Worm (Caenorhabditis elegans): ENCODE measurements around the gene fbxa-224.

fbxa-224 gene

ce11 chrII:7528210-7528609, 19.7 kb downstream of the fbxa-224 start:
- TF ChIP-seq ceh-13 (GFP tag; optimal IDR thresholded peaks at IDR 0.05) (no peak), hmbx-1 (tag; optimal IDR thresholded peaks at IDR 0.05) (no peak), tra-4 (tag; optimal IDR thresholded peaks at IDR 0.05) (no peak), aly-1 (tag; optimal IDR thresholded peaks at IDR 0.05) (no peak), ceh-36 (tag; optimal IDR thresholded peaks at IDR 0.05) (no peak), ets-7 (tag; optimal IDR thresholded peaks at IDR 0.05) (no peak), tbx-37 (GFP tag; conservative IDR thresholded peaks at IDR 0.05) (no peak), F13C5.2 (tag; optimal IDR thresholded peaks at IDR 0.05) (no peak), ama-1 (optimal IDR thresholded peaks at IDR 0.05) (no peak)

- TF ChIP-seq ceh-13 (GFP tag; optimal IDR thresholded peaks at IDR 0.05) (no peak), tra-4 (tag; optimal IDR thresholded peaks at IDR 0.05) (no peak), tbx-37 (GFP tag; conservative IDR thresholded peaks at IDR 0.05) (no peak), hmbx-1 (tag; optimal IDR thresholded peaks at IDR 0.05) (no peak), flt-1 (GFP tag; IDR thresholded peaks at IDR 0.05) (no peak)
These were observed 22.5 kb downstream of the fbxa-224 start, which contains the start of the genes ZK1290.7 and rnh-1.1 for ce11 chrII:7525458-7525857. TSS of gene ZK1290.7 (minus strand) at chrII:7525558. TSS of gene rnh-1.1 (plus strand) at chrII:7525738.

- TF ChIP-seq F13C5.2 (tag; optimal IDR thresholded peaks at IDR 0.05): no peak
- no peak for TF ChIP-seq hmbx-1 (tag; optimal IDR thresholded peaks at IDR 0.05)
- TF ChIP-seq ceh-36 (tag; optimal IDR thresholded peaks at IDR 0.05): no peak
- TF ChIP-seq hmg-4 (GFP tag; optimal IDR thresholded peaks at IDR 0.05): no peak
- no peak for TF ChIP-seq ets-7 (tag; optimal IDR thresholded peaks at IDR 0.05)
- TF ChIP-seq B0310.2 (tag; optimal IDR thresholded peaks at IDR 0.05): no peak
- TF ChIP-seq hnd-1 (tag; optimal IDR thresholded peaks at IDR 0.05): no peak
- TF ChIP-seq ceh-13 (GFP tag; optimal IDR thresholded peaks at IDR 0.05): no peak
- TF ChIP-seq scrt-1 (GFP tag; IDR thresholded peaks at IDR 0.05): no peak
- no peak for TF ChIP-seq pes-1 (GFP tag; IDR thresholded peaks at IDR 0.05)
- no peak for TF ChIP-seq tra-4 (tag; optimal IDR thresholded peaks at IDR 0.05)
- no peak for TF ChIP-seq aly-1 (tag; optimal IDR thresholded peaks at IDR 0.05)
- TF ChIP-seq tbx-11 (GFP tag; IDR thresholded peaks at IDR 0.05): no peak
- TF ChIP-seq tbx-37 (GFP tag; conservative IDR thresholded peaks at IDR 0.05): no peak
These were observed 24.7 kb downstream of the fbxa-224 start, which contains the start of gene ZK1290.15 for ce11 chrII:7523281-7523680. TSS of gene ZK1290.15 (plus strand) at chrII:7523581.

ce11 chrII:7521420-7521819, 26.5 kb downstream of the fbxa-224 start:
- no peak for TF ChIP-seq B0310.2 (tag; optimal IDR thresholded peaks at IDR 0.05)
- TF ChIP-seq hmbx-1 (tag; optimal IDR thresholded peaks at IDR 0.05): no peak
- TF ChIP-seq ets-7 (tag; optimal IDR thresholded peaks at IDR 0.05): no peak
- TF ChIP-seq tbx-11 (GFP tag; IDR thresholded peaks at IDR 0.05): no peak
- TF ChIP-seq tra-4 (tag; optimal IDR thresholded peaks at IDR 0.05): no peak
- TF ChIP-seq F13C5.2 (tag; optimal IDR thresholded peaks at IDR 0.05): no peak
- TF ChIP-seq hmg-4 (GFP tag; optimal IDR thresholded peaks at IDR 0.05): no peak
- TF ChIP-seq ama-1 (optimal IDR thresholded peaks at IDR 0.05): no peak
- TF ChIP-seq pes-1 (GFP tag; IDR thresholded peaks at IDR 0.05): no peak
- no peak for TF ChIP-seq hnd-1 (tag; optimal IDR thresholded peaks at IDR 0.05)
- TF ChIP-seq sea-1 (GFP tag; conservative IDR thresholded peaks at IDR 0.05): no peak
- TF ChIP-seq flt-1 (GFP tag; IDR thresholded peaks at IDR 0.05): no peak
- TF ChIP-seq ceh-36 (tag; optimal IDR thresholded peaks at IDR 0.05): no peak
- TF ChIP-seq ceh-13 (GFP tag; optimal IDR thresholded peaks at IDR 0.05): no peak
- TF ChIP-seq scrt-1 (GFP tag; IDR thresholded peaks at IDR 0.05): no peak
- no peak for TF ChIP-seq tbx-37 (GFP tag; conservative IDR thresholded peaks at IDR 0.05)

ce11 chrII:7519221-7519620, 28.7 kb downstream of the fbxa-224 start, which contains the start of gene glb-9:
TSS of gene glb-9 (minus strand) at chrII:7519321.
- TF ChIP-seq hmbx-1 (tag; optimal IDR thresholded peaks at IDR 0.05): no peak
- no peak for TF ChIP-seq flt-1 (GFP tag; IDR thresholded peaks at IDR 0.05)
- no peak for TF ChIP-seq tbx-11 (GFP tag; IDR thresholded peaks at IDR 0.05)
- no peak for TF ChIP-seq aly-1 (tag; optimal IDR thresholded peaks at IDR 0.05)
- no peak for TF ChIP-seq ceh-13 (GFP tag; optimal IDR thresholded peaks at IDR 0.05)
- no peak for TF ChIP-seq ama-1 (optimal IDR thresholded peaks at IDR 0.05)
- no peak for TF ChIP-seq hnd-1 (tag; optimal IDR thresholded peaks at IDR 0.05)
- no peak for TF ChIP-seq tra-4 (tag; optimal IDR thresholded peaks at IDR 0.05)
- TF ChIP-seq sea-1 (GFP tag; conservative IDR thresholded peaks at IDR 0.05): no peak
- no peak for TF ChIP-seq tbx-37 (GFP tag; conservative IDR thresholded peaks at IDR 0.05)
- no peak for TF ChIP-seq ceh-36 (tag; optimal IDR thresholded peaks at IDR 0.05)
- no peak for TF ChIP-seq F13C5.2 (tag; optimal IDR thresholded peaks at IDR 0.05)

- TF ChIP-seq hmg-4 (GFP tag; optimal IDR thresholded peaks at IDR 0.05): no peak
- no peak for TF ChIP-seq aly-1 (tag; optimal IDR thresholded peaks at IDR 0.05)
- TF ChIP-seq sea-1 (GFP tag; conservative IDR thresholded peaks at IDR 0.05): no peak
- no peak for TF ChIP-seq ceh-36 (tag; optimal IDR thresholded peaks at IDR 0.05)
- TF ChIP-seq tbx-37 (GFP tag; conservative IDR thresholded peaks at IDR 0.05): no peak
- no peak for TF ChIP-seq pes-1 (GFP tag; IDR thresholded peaks at IDR 0.05)
- TF ChIP-seq ceh-13 (GFP tag; optimal IDR thresholded peaks at IDR 0.05): no peak
- TF ChIP-seq tra-4 (tag; optimal IDR thresholded peaks at IDR 0.05): no peak
- TF ChIP-seq F13C5.2 (tag; optimal IDR thresholded peaks at IDR 0.05): no peak
- TF ChIP-seq flt-1 (GFP tag; IDR thresholded peaks at IDR 0.05): no peak
- no peak for TF ChIP-seq ets-7 (tag; optimal IDR thresholded peaks at IDR 0.05)
- TF ChIP-seq hmbx-1 (tag; optimal IDR thresholded peaks at IDR 0.05): no peak
- no peak for TF ChIP-seq tbx-11 (GFP tag; IDR thresholded peaks at IDR 0.05)
- no peak for TF ChIP-seq scrt-1 (GFP tag; IDR thresholded peaks at IDR 0.05)
- TF ChIP-seq hnd-1 (tag; optimal IDR thresholded peaks at IDR 0.05): no peak
- no peak for TF ChIP-seq B0310.2 (tag; optimal IDR thresholded peaks at IDR 0.05)
- TF ChIP-seq ama-1 (optimal IDR thresholded peaks at IDR 0.05): no peak
These were observed 42.9 kb downstream of the fbxa-224 start, which contains the start of gene C28F5.1 for ce11 chrII:7505005-7505404. TSS of gene C28F5.1 (plus strand) at chrII:7505305.

- TF ChIP-seq tbx-11 (GFP tag; IDR thresholded peaks at IDR 0.05) (no peak), aly-1 (tag; optimal IDR thresholded peaks at IDR 0.05) (no peak), hnd-1 (tag; optimal IDR thresholded peaks at IDR 0.05) (no peak), flt-1 (GFP tag; IDR thresholded peaks at IDR 0.05) (no peak), sea-1 (GFP tag; conservative IDR thresholded peaks at IDR 0.05) (no peak), ama-1 (optimal IDR thresholded peaks at IDR 0.05) (no peak), ceh-36 (tag; optimal IDR thresholded peaks at IDR 0.05) (no peak), hmg-4 (GFP tag; optimal IDR thresholded peaks at IDR 0.05) (no peak), hmbx-1 (tag; optimal IDR thresholded peaks at IDR 0.05) (no peak), tbx-37 (GFP tag; conservative IDR thresholded peaks at IDR 0.05) (no peak), tra-4 (tag; optimal IDR thresholded peaks at IDR 0.05) (no peak), F13C5.2 (tag; optimal IDR thresholded peaks at IDR 0.05) (no peak), ets-7 (tag; optimal IDR thresholded peaks at IDR 0.05) (no peak), ceh-13 (GFP tag; optimal IDR thresholded peaks at IDR 0.05) (no peak)
These were observed 48.6 kb downstream of the fbxa-224 start, which contains the start of gene srab-14 for ce11 chrII:7499390-7499789. TSS of gene srab-14 (minus strand) at chrII:7499490.

Data from whole organism, early embryonic.